Fruit fly (Drosophila melanogaster) Kc167 (cell line): ENCODE data around the gene vvl.

Source experiments
- Myc ChIP-seq: fragments of >200 bp; optimal IDR thresholded peaks from 2 replicates; lab custom pipeline; 2017; ENCODE audit warnings: missing external identifiers
- h ChIP-seq: fragments of >200 bp; optimal IDR thresholded peaks from 3 replicates; lab custom pipeline; 2018; ENCODE audit warnings: missing external identifiers
- insv ChIP-seq: fragments of >200 bp; optimal IDR thresholded peaks from 3 replicates; lab custom pipeline; 2018; ENCODE audit warnings: missing external identifiers
- psq ChIP-seq: fragments of >200 bp; optimal IDR thresholded peaks from 2 replicates; lab custom pipeline; 2017; ENCODE audit warnings: missing external identifiers

DNA sequence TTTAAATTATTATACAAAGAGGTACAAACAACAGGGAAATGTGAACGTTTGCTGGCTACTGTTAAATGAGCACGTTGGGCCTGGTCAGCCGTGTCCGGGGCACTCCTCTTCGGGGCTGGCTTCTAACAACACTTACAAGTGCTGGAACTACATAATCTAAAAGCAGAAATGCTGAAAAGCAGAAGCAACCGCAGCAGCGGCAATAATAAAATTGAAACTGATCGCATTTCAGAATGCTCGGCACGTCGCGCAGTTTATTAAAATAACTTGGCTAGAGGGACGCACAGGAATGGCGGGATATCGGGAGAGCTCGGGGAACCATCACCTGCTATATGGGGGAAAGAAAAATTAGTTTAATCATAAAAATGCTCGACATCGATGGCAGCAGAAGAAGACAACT is 6.6 kb upstream of the vvl start:
- TF ChIP-seq psq (lab: Kevin White, UChicago) = no peak
- TF ChIP-seq Myc = no peak
- TF ChIP-seq insv (lab: Kevin White, UChicago) = no peak
- TF ChIP-seq h (lab: Kevin White, UChicago) = no peak
